Fruit fly (Drosophila melanogaster) whole organism, pupa: ENCODE data around the gene CG13720.

Source experiments
- CG10348 ChIP-seq: fragments of 200-800 bp; sonication (Bioruptor generic); IDR thresholded peaks from 2 replicates; pipeline ENCODE4 v1.3.6; 2022; ENCODE audit warnings: missing biosample characterization, missing genetic modification characterization
- CG12605 ChIP-seq: fragments of 200-800 bp; sonication (Bioruptor generic); IDR thresholded peaks from 2 replicates; pipeline ENCODE4 v1.3.6; 2022; ENCODE audit warnings: missing biosample characterization, missing genetic modification characterization
- CG13204 ChIP-seq: fragments of 200-800 bp; sonication (Bioruptor generic); optimal IDR thresholded peaks from 2 replicates; lab custom pipeline; 2018; ENCODE audit warnings: missing biosample characterization, mild to moderate bottlenecking, missing genetic modification characterization, moderate library complexity
- CG14655 ChIP-seq: fragments of 200-800 bp; sonication (Bioruptor generic); optimal IDR thresholded peaks from 3 replicates; lab custom pipeline; 2017; ENCODE audit warnings: mild to moderate bottlenecking, missing biosample characterization, missing genetic modification reagents, missing genetic modification characterization
- CG15710 ChIP-seq: fragments of 200-800 bp; sonication (Bioruptor generic); optimal IDR thresholded peaks from 2 replicates; lab custom pipeline; 2018; ENCODE audit warnings: missing biosample characterization, mild to moderate bottlenecking, missing genetic modification characterization, moderate library complexity
- CG17806 ChIP-seq: fragments of 200-800 bp; sonication (Bioruptor generic); optimal IDR thresholded peaks from 2 replicates; lab custom pipeline; 2018; ENCODE audit warnings: missing biosample characterization, mild to moderate bottlenecking, missing genetic modification characterization, moderate library complexity
- CG32121 ChIP-seq: fragments of 200-800 bp; sonication (Bioruptor generic); IDR thresholded peaks from 2 replicates; pipeline ENCODE4 v1.3.6; 2022; ENCODE audit warnings: missing biosample characterization, missing genetic modification characterization
- CG34367 ChIP-seq: fragments of 200-800 bp; sonication (Bioruptor generic); optimal IDR thresholded peaks from 2 replicates; lab custom pipeline; 2018; ENCODE audit warnings: missing biosample characterization, mild to moderate bottlenecking, missing genetic modification characterization
- CG4496 ChIP-seq: fragments of 200-800 bp; sonication (Bioruptor generic); IDR thresholded peaks from 3 replicates; pipeline ENCODE4 v1.3.6; 2022; ENCODE audit warnings: missing biosample characterization, missing genetic modification characterization
- CG8159 ChIP-seq: fragments of 200-800 bp; sonication (Bioruptor generic); optimal IDR thresholded peaks from 3 replicates; lab custom pipeline; 2018; ENCODE audit warnings: missing biosample characterization, mild to moderate bottlenecking, missing genetic modification characterization, moderate library complexity
- CG8301 ChIP-seq: fragments of 200-800 bp; sonication (Bioruptor generic); optimal IDR thresholded peaks from 2 replicates; lab custom pipeline; 2018; ENCODE audit warnings: missing biosample characterization, mild to moderate bottlenecking, missing genetic modification characterization
- CG9948 ChIP-seq: fragments of 200-800 bp; sonication (Bioruptor generic); optimal IDR thresholded peaks from 2 replicates; lab custom pipeline; 2018; ENCODE audit warnings: missing biosample characterization, mild to moderate bottlenecking, missing genetic modification characterization, moderate library complexity
- D1 ChIP-seq: fragments of 200-800 bp; sonication (Bioruptor generic); optimal IDR thresholded peaks from 2 replicates; lab custom pipeline; 2018; ENCODE audit warnings: missing biosample characterization, mild to moderate bottlenecking, missing genetic modification characterization, moderate library complexity
- EcR ChIP-seq: fragments of 200-800 bp; sonication (Bioruptor generic); optimal IDR thresholded peaks from 3 replicates; lab custom pipeline; 2019; ENCODE audit warnings: missing biosample characterization, missing genetic modification characterization, mild to moderate bottlenecking, moderate library complexity, missing genetic modification reagents
- Ets98B ChIP-seq: fragments of 200-800 bp; sonication (Bioruptor generic); IDR thresholded peaks from 2 replicates; pipeline ENCODE4 v1.3.6; 2022; ENCODE audit warnings: missing biosample characterization, missing genetic modification characterization
- Pif1A ChIP-seq: fragments of 200-800 bp; sonication (Bioruptor generic); optimal IDR thresholded peaks from 3 replicates; lab custom pipeline; 2016; ENCODE audit warnings: missing biosample characterization, missing genetic modification characterization
- Pif1B ChIP-seq: fragments of 200-800 bp; sonication (Bioruptor generic); optimal IDR thresholded peaks from 3 replicates; lab custom pipeline; 2016; ENCODE audit warnings: missing biosample characterization, missing genetic modification characterization
- Snoo ChIP-seq: fragments of 200-800 bp; sonication (Bioruptor generic); optimal IDR thresholded peaks from 3 replicates; lab custom pipeline; 2017; ENCODE audit warnings: missing biosample characterization, mild to moderate bottlenecking, missing genetic modification characterization, inconsistent platforms
- fd96Ca ChIP-seq: fragments of 200-800 bp; sonication (Bioruptor generic); IDR thresholded peaks from 3 replicates; pipeline ENCODE4 v1.3.6; 2022; ENCODE audit warnings: missing biosample characterization, missing genetic modification characterization
- gl ChIP-seq: fragments of 200-800 bp; sonication (Bioruptor generic); optimal IDR thresholded peaks from 2 replicates; lab custom pipeline; 2018; ENCODE audit warnings: missing biosample characterization, mild to moderate bottlenecking, missing genetic modification characterization
- rn ChIP-seq: fragments of 200-800 bp; sonication (Bioruptor generic); IDR thresholded peaks from 2 replicates; pipeline ENCODE4 v1.3.6; 2022; ENCODE audit warnings: missing biosample characterization, missing genetic modification characterization

Gene CG13720

dm6 chr3L:4472768-4473167, 27.5 kb downstream of the CG13720 start, which contains the start of gene CG11349:
Gene CG11349 (plus strand): TSS chr3L:4473068.
- TF ChIP-seq gl = no peak
- TF ChIP-seq Pif1A = no peak
- no peak for TF ChIP-seq CG17806 (tag; lab: Kevin White, UChicago)
- TF ChIP-seq CG34367 = no peak
- no peak for TF ChIP-seq CG8159 (tag; lab: Kevin White, UChicago)
- no peak for TF ChIP-seq rn (GFP tag; lab: Robert Waterston, UW)
- no peak for TF ChIP-seq CG15710 (tag; lab: Kevin White, UChicago)
- no peak for TF ChIP-seq fd96Ca
- no peak for TF ChIP-seq Ets98B (GFP tag; lab: Robert Waterston, UW)
- TF ChIP-seq EcR (GFP tag; lab: Kevin White, UChicago) = no peak
- no peak for TF ChIP-seq Snoo (tag; lab: Kevin White, UChicago)
- no peak for TF ChIP-seq CG9948 (tag; lab: Kevin White, UChicago)

- TF ChIP-seq D1 (tag; lab: Kevin White, UChicago) (no peak), CG9948 (tag; lab: Kevin White, UChicago) (no peak), Snoo (tag; lab: Kevin White, UChicago) (no peak), CG8159 (tag; lab: Kevin White, UChicago) (no peak), CG12605 (GFP tag; lab: Robert Waterston, UW) (no peak), rn (GFP tag; lab: Robert Waterston, UW) (no peak), CG15710 (tag; lab: Kevin White, UChicago) (no peak), CG17806 (tag; lab: Kevin White, UChicago) (no peak), CG14655 (GFP tag; lab: Kevin White, UChicago) (no peak), CG13204 (GFP tag; lab: Kevin White, UChicago) (no peak), gl (no peak), CG8301 (tag; lab: Kevin White, UChicago) (no peak), CG10348 (GFP tag; lab: Robert Waterston, UW) (no peak)
Measured at dm6 chr3L:4471449-4471848, 28.9 kb downstream of the CG13720 start, which contains the start of gene CG32248. Gene CG32248 (plus strand): TSS chr3L:4471749.

dm6 chr3L:4469701-4470100, 30.6 kb downstream of the CG13720 start, which contains the start of gene CG32249:
Gene CG32249 (plus strand): TSS chr3L:4470001.
- TF ChIP-seq EcR (GFP tag; lab: Kevin White, UChicago) = no peak
- TF ChIP-seq CG8159 (tag; lab: Kevin White, UChicago) = no peak
- TF ChIP-seq CG12605 (GFP tag; lab: Robert Waterston, UW) = no peak
- TF ChIP-seq CG14655 (GFP tag; lab: Kevin White, UChicago) = no peak
- no peak for TF ChIP-seq CG13204 (GFP tag; lab: Kevin White, UChicago)
- TF ChIP-seq CG32121 (GFP tag; lab: Robert Waterston, UW) = no peak
- TF ChIP-seq CG10348 (GFP tag; lab: Robert Waterston, UW) = no peak
- TF ChIP-seq CG15710 (tag; lab: Kevin White, UChicago) = no peak
- TF ChIP-seq Pif1A = no peak
- TF ChIP-seq D1 (tag; lab: Kevin White, UChicago) = no peak
- no peak for TF ChIP-seq CG17806 (tag; lab: Kevin White, UChicago)
- no peak for TF ChIP-seq Ets98B (GFP tag; lab: Robert Waterston, UW)
- TF ChIP-seq rn (GFP tag; lab: Robert Waterston, UW) = no peak
- no peak for TF ChIP-seq CG4496
- no peak for TF ChIP-seq CG9948 (tag; lab: Kevin White, UChicago)
- TF ChIP-seq Snoo (tag; lab: Kevin White, UChicago) = no peak
- TF ChIP-seq CG34367 = no peak
- no peak for TF ChIP-seq Pif1B (GFP tag; lab: Kevin White, UChicago)
- TF ChIP-seq gl = no peak
- TF ChIP-seq fd96Ca = no peak
- TF ChIP-seq, all 21 proteins: peak for 0

- no peak for TF ChIP-seq CG8301 (tag; lab: Kevin White, UChicago)
- TF ChIP-seq CG14655 (GFP tag; lab: Kevin White, UChicago) = no peak
- TF ChIP-seq Ets98B (GFP tag; lab: Robert Waterston, UW) = no peak
- no peak for TF ChIP-seq fd96Ca
- TF ChIP-seq, all 21 proteins: peak for 0
Measured at dm6 chr3L:4466530-4466929, 33.8 kb downstream of the CG13720 start, which contains the start of gene CG32241. Gene CG32241 (minus strand): TSS chr3L:4466630.

- TF ChIP-seq CG14655 (GFP tag; lab: Kevin White, UChicago) (no peak), CG8301 (tag; lab: Kevin White, UChicago) (no peak), Pif1B (GFP tag; lab: Kevin White, UChicago) (no peak), CG34367 (no peak), CG13204 (GFP tag; lab: Kevin White, UChicago) (no peak), Snoo (tag; lab: Kevin White, UChicago) (no peak), EcR (GFP tag; lab: Kevin White, UChicago) (no peak), rn (GFP tag; lab: Robert Waterston, UW) (no peak), gl (no peak), fd96Ca (no peak), D1 (tag; lab: Kevin White, UChicago) (no peak), CG4496 (no peak), CG15710 (tag; lab: Kevin White, UChicago) (no peak), Pif1A (no peak), Ets98B (GFP tag; lab: Robert Waterston, UW) (no peak), CG8159 (tag; lab: Kevin White, UChicago) (no peak), CG9948 (tag; lab: Kevin White, UChicago) (no peak), CG10348 (GFP tag; lab: Robert Waterston, UW) (no peak)
- TF ChIP-seq, all 21 proteins: peak for 0
Measured at dm6 chr3L:4463773-4464301, 36.5 kb downstream of the CG13720 start, which contains the start of gene CG15024. Gene CG15024 (minus strand): TSS chr3L:4463823.
